Fruit fly (Drosophila melanogaster) whole organism: ENCODE measurements around the gene Ass.

Experiments used
- CG8478 ChIP-seq: fragments of >200 bp; optimal IDR thresholded peaks from 2 replicates; lab custom pipeline; 2018; ENCODE audit warnings: inconsistent platforms
- Dll ChIP-seq: fragments of >200 bp; optimal IDR thresholded peaks from 2 replicates; lab custom pipeline; 2017
- EcR ChIP-seq, 2 experiments: fragments of >200 bp; optimal IDR thresholded peaks; 2 replicates each; lab custom pipeline; 2017; ENCODE audit warnings: missing biosample characterization in 2 of 2, missing genetic modification characterization in 2 of 2, missing genetic modification reagents in 2 of 2
- psq ChIP-seq: fragments of >200 bp; optimal IDR thresholded peaks from 2 replicates; lab custom pipeline; 2017

DNA sequence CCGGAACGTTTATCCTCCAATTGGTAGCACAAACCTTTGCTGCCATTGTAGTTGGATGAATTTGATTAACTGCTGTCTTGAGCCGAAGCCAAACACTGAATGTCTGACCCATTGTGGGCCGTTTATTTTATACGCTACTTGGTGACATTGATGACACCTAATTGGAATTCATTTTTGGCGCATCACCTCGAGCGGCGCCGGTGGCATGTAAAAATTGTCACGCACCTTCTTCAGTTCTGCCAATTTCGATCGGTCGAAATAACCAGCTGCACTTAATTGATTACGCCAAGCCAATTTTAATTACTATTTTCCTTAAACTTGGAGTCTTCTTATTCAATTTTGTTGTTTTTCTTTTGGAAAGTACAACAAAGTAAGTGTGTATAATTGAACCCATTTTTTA is 47.4 kb upstream of the Ass start, which contains the start of gene Ccp84Ae:
- TF ChIP-seq EcR (GFP tag; optimal IDR thresholded peaks at IDR 0.05; lab: Kevin White, UChicago) (no peak), CG8478 (lab: Kevin White, UChicago) (no peak), psq (lab: Kevin White, UChicago) (no peak), Dll (no peak)
